Worm (Caenorhabditis elegans): ENCODE results near the gene pas-1.

DNA sequence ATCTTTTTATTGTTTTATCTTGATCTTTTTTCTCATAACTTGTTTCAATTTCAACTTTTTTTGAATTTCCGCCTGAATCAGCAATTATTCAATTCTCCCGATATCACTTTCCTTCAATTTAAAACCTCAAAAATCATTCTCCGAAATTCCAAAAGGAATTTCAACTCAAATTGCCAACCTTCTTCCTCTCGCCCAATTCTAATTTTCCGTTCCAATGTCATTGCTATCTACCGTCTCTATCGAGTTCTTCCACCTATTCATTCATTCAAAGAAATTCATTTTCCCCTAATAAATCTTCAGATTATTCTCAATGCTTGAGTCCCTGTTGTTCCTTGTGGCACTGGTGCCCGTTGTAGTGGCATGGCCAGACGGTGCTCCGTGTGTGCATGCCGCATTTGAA lies 18.4 kb upstream of the pas-1 start, which contains the start of gene F23B12.4:
- TF ChIP-seq pha-4 (tag; optimal IDR thresholded peaks at IDR 0.05) (no peak), mls-2 (tag; optimal IDR thresholded peaks at IDR 0.05) (no peak), nhr-28 (tag; optimal IDR thresholded peaks at IDR 0.05) (no peak), unc-62 (GFP tag; optimal IDR thresholded peaks at IDR 0.05) (no peak), ceh-83 (GFP tag; optimal IDR thresholded peaks at IDR 0.05) (no peak)
